Fruit fly (Drosophila melanogaster): ENCODE results near the gene CG8907.
"Not testable (repeated sequence)": the region's sequence is repeated elsewhere in the genome, so short reads cannot be mapped to it uniquely, and the experiment has no call there.

CG8907 gene

DNA sequence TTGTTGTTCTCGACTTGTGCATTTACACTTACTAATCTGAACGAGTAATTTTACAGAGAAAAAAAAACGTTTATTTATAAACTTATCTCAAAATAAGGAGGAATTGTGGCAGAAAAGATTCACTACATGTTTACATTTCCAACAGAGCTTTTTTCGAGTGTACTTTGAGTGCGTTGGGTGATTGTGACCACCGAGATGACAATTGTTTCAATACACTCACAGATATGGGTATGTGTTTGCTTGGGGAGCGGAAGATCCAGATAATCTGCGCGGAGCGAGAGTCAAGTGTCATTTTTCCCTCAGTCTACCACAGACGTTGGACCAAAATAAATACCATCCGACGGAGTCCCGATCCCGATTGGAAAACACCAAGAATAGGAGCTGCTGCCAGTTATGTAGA lies 19.6 kb upstream of the CG8907 start, which contains the start of gene MESK4:
MESK4 (plus strand) TSS at position 301 of the 400 bp plus-strand sequence.
- not testable (repeated sequence) for TF ChIP-seq CG32006, CG10631, esn (GFP tag; optimal IDR thresholded peaks at IDR 0.05)

DNA sequence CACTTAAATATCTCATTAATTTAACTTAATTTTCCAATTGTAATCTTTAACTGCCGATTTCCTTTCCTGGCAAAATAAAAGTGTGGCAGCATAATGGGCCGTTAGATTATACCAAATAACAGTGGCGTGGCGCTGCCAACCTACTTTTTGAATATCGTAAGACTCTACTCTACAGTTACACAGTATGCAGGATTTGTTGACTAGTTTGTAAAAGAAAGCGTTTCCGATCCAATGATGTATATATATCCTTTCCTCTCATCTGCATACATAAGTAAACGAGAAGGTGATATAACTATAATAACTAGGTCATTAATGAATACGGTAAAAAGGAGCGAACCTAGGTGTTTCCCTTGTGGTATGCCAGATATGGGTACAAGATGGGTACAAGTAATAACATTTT lies 16.3 kb upstream of the CG8907 start, which contains the start of gene EMC2B:
EMC2B (minus strand) TSS at position 98 of the 400 bp plus-strand sequence.
- TF ChIP-seq Ets96B (tag; optimal IDR thresholded peaks at IDR 0.05) (no peak), CG8319 (GFP tag; optimal IDR thresholded peaks at IDR 0.05) (peak; percentile 24), CG16779 (tag; optimal IDR thresholded peaks at IDR 0.05) (no peak), CG15336 (GFP tag; IDR thresholded peaks at IDR 0.05) (no peak), Hr39 (GFP tag; optimal IDR thresholded peaks at IDR 0.05) (peak; percentile 60), svp (GFP tag) (peak; percentile 20), topi (GFP tag; optimal IDR thresholded peaks at IDR 0.05) (peak; percentile 51), Met (GFP tag; optimal IDR thresholded peaks at IDR 0.05) (no peak), vri (GFP tag; optimal IDR thresholded peaks at IDR 0.05) (no peak), CG31627 (GFP tag; optimal IDR thresholded peaks at IDR 0.05) (peak; percentile 52), cyc (GFP tag; optimal IDR thresholded peaks at IDR 0.05) (peak; percentile 36), Eip78C (GFP tag) (peak; percentile 54), CG3919 (GFP tag; optimal IDR thresholded peaks at IDR 0.05) (peak; percentile 52), CG11902 (GFP tag; optimal IDR thresholded peaks at IDR 0.05) (peak; percentile 15), fd59A (GFP tag; optimal IDR thresholded peaks at IDR 0.05) (no peak), Eip75B (GFP tag; optimal IDR thresholded peaks at IDR 0.05) (peak; percentile 57), acj6 (GFP tag; optimal IDR thresholded peaks at IDR 0.05) (peak; percentile 21), Sox102F (GFP tag; optimal IDR thresholded peaks at IDR 0.05) (peak; percentile 47), Ets21C (GFP tag; optimal IDR thresholded peaks at IDR 0.05) (peak; percentile 63), lz (GFP tag; optimal IDR thresholded peaks at IDR 0.05) (peak; percentile 63), Smox (GFP tag; optimal IDR thresholded peaks at IDR 0.05) (no peak), CG1621 (tag; optimal IDR thresholded peaks at IDR 0.05) (peak; percentile 41), Hr4 (GFP tag; optimal IDR thresholded peaks at IDR 0.05) (peak; percentile 57), CG3032 (tag; optimal IDR thresholded peaks at IDR 0.05) (peak; percentile 47), CG10631 (GFP tag; optimal IDR thresholded peaks at IDR 0.05) (peak; percentile 33), achi (GFP tag; optimal IDR thresholded peaks at IDR 0.05) (peak; percentile 24), CG6792 (GFP tag; optimal IDR thresholded peaks at IDR 0.05) (peak; percentile 4), net (GFP tag; optimal IDR thresholded peaks at IDR 0.05) (no peak), CG6854 (GFP tag; optimal IDR thresholded peaks at IDR 0.05) (peak; percentile 8), Sox14 (GFP tag; optimal IDR thresholded peaks at IDR 0.05) (peak; percentile 46), Gug (GFP tag; IDR thresholded peaks at IDR 0.05) (no peak), spab (GFP tag; optimal IDR thresholded peaks at IDR 0.05) (no peak), esn (GFP tag; optimal IDR thresholded peaks at IDR 0.05) (peak; percentile 58)

DNA sequence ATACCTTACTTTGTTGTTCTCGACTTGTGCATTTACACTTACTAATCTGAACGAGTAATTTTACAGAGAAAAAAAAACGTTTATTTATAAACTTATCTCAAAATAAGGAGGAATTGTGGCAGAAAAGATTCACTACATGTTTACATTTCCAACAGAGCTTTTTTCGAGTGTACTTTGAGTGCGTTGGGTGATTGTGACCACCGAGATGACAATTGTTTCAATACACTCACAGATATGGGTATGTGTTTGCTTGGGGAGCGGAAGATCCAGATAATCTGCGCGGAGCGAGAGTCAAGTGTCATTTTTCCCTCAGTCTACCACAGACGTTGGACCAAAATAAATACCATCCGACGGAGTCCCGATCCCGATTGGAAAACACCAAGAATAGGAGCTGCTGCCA lies 15.4 kb upstream of the CG8907 start, which contains the start of gene CG31274:
CG31274 (plus strand) TSS at position 301 of the 400 bp plus-strand sequence.
- TF ChIP-seq CG6163 (GFP tag; IDR thresholded peaks at IDR 0.05); Sox102F (GFP tag; optimal IDR thresholded peaks at IDR 0.05); CG11762 (GFP tag; optimal IDR thresholded peaks at IDR 0.05; ENCODE audit: insufficient read depth): not testable (repeated sequence)
